Worm (Caenorhabditis elegans) whole organism, young adult: ENCODE results near the gene fem-1.

Source experiments
- B0019.2 ChIP-seq: fragments of 200-800 bp; sonication (Bioruptor generic); conservative IDR thresholded peaks from 2 replicates; pipeline ENCODE4 v1.3.6; 2022; ENCODE audit warnings: missing genetic modification reagents, missing genetic modification characterization, missing compliant biosample characterization
- B0035.1 ChIP-seq: sonication (generic microtip); optimal IDR thresholded peaks from 2 replicates; lab custom pipeline; 2016; ENCODE audit warnings: missing genetic modification characterization, mild to moderate bottlenecking, missing compliant biosample characterization, missing genotype, missing genetic modification reagents
- B0336.3 ChIP-seq: fragments of 200-800 bp; sonication (Bioruptor generic); IDR thresholded peaks from 2 replicates; pipeline ENCODE4 v1.3.6; 2022; ENCODE audit warnings: missing genetic modification characterization, missing compliant biosample characterization
- C06A6.2 ChIP-seq: fragments of 200-800 bp; sonication (Bioruptor generic); conservative IDR thresholded peaks from 2 replicates; pipeline ENCODE4 v1.3.6; 2022; ENCODE audit warnings: missing genetic modification characterization, missing compliant biosample characterization
- F22D6.2 ChIP-seq: sonication (generic microtip); optimal IDR thresholded peaks from 2 replicates; lab custom pipeline; 2016; ENCODE audit warnings: mild to moderate bottlenecking, missing genetic modification characterization, missing compliant biosample characterization
- F33H1.4 ChIP-seq: fragments of 200-800 bp; sonication (Bioruptor generic); IDR thresholded peaks from 2 replicates; pipeline ENCODE4 v1.3.6; 2022; ENCODE audit warnings: missing genetic modification reagents, missing genetic modification characterization, missing compliant biosample characterization
- F37B4.10 ChIP-seq: fragments of 200-800 bp; sonication (Bioruptor generic); IDR thresholded peaks from 2 replicates; pipeline ENCODE4 v1.3.6; 2022; ENCODE audit warnings: missing genetic modification characterization, missing compliant biosample characterization
- T07F8.4 ChIP-seq: sonication (generic microtip); optimal IDR thresholded peaks from 2 replicates; lab custom pipeline; 2016; ENCODE audit warnings: mild to moderate bottlenecking, missing genetic modification characterization, moderate library complexity, missing compliant biosample characterization
- Y53G8AR.9 ChIP-seq: fragments of 200-800 bp; sonication (Bioruptor generic); conservative IDR thresholded peaks from 2 replicates; pipeline ENCODE4 v1.3.6; 2022; ENCODE audit warnings: missing genetic modification reagents, missing genetic modification characterization, missing compliant biosample characterization
- Y67H2A.10 ChIP-seq: fragments of 200-800 bp; sonication (Bioruptor generic); conservative IDR thresholded peaks from 2 replicates; pipeline ENCODE4 v1.3.6; 2022; ENCODE audit warnings: missing genetic modification reagents, missing genetic modification characterization, missing compliant biosample characterization
- ZK185.1 ChIP-seq: sonication (generic microtip); optimal IDR thresholded peaks from 2 replicates; lab custom pipeline; 2016; ENCODE audit warnings: mild to moderate bottlenecking, missing genetic modification characterization, missing compliant biosample characterization; ENCODE audit not compliant: poor library complexity, severe bottlenecking
- akir-1 ChIP-seq: fragments of 200-800 bp; sonication (Bioruptor generic); optimal IDR thresholded peaks from 2 replicates; lab custom pipeline; 2018; ENCODE audit warnings: mild to moderate bottlenecking, missing genetic modification characterization, moderate library complexity, missing compliant biosample characterization
- aptf-2 ChIP-seq: fragments of 200-800 bp; sonication (Bioruptor generic); conservative IDR thresholded peaks from 2 replicates; pipeline ENCODE4 v1.3.6; 2022; ENCODE audit warnings: missing genetic modification reagents, missing genetic modification characterization, missing compliant biosample characterization
- atf-7 ChIP-seq: sonication (generic microtip); optimal IDR thresholded peaks from 2 replicates; lab custom pipeline; 2017; ENCODE audit warnings: mild to moderate bottlenecking, missing genetic modification characterization, missing compliant biosample characterization
- attf-6 ChIP-seq: fragments of 200-800 bp; sonication (Bioruptor generic); IDR thresholded peaks from 2 replicates; pipeline ENCODE4 v1.3.6; 2022; ENCODE audit warnings: missing genetic modification reagents, missing genetic modification characterization, missing compliant biosample characterization
- ceh-100 ChIP-seq: fragments of 200-800 bp; sonication (Bioruptor generic); IDR thresholded peaks from 2 replicates; pipeline ENCODE4 v1.3.6; 2022; ENCODE audit warnings: missing genetic modification reagents, missing genetic modification characterization, missing compliant biosample characterization
- ceh-58 ChIP-seq: fragments of 200-800 bp; sonication (Bioruptor generic); IDR thresholded peaks from 2 replicates; pipeline ENCODE4 v1.3.6; 2022; ENCODE audit warnings: missing genetic modification characterization, missing compliant biosample characterization
- ceh-91 ChIP-seq: fragments of 200-800 bp; sonication (Bioruptor generic); IDR thresholded peaks from 2 replicates; pipeline ENCODE4 v1.3.6; 2022; ENCODE audit warnings: missing genetic modification reagents, missing genetic modification characterization, missing compliant biosample characterization
- dox-1 ChIP-seq: fragments of 200-800 bp; sonication (Bioruptor generic); IDR thresholded peaks from 2 replicates; pipeline ENCODE4 v1.3.6; 2022; ENCODE audit warnings: missing genetic modification reagents, missing genetic modification characterization, missing compliant biosample characterization
- ets-4 ChIP-seq: fragments of 200-800 bp; sonication (Bioruptor generic); optimal IDR thresholded peaks from 2 replicates; lab custom pipeline; 2018; ENCODE audit warnings: mild to moderate bottlenecking, missing genetic modification characterization, missing compliant biosample characterization
- fkh-3 ChIP-seq: sonication (generic microtip); optimal IDR thresholded peaks from 2 replicates; lab custom pipeline; 2016; ENCODE audit warnings: mild to moderate bottlenecking, missing genetic modification characterization, missing compliant biosample characterization
- gei-17 ChIP-seq: fragments of 200-800 bp; sonication (Bioruptor generic); optimal IDR thresholded peaks from 2 replicates; lab custom pipeline; 2018; ENCODE audit warnings: mild to moderate bottlenecking, missing genetic modification characterization, missing compliant biosample characterization
- let-607 ChIP-seq, 2 experiments: fragments of 200-800 bp in 1 of 2; sonication (Bioruptor generic) in 1 of 2; sonication (generic microtip) in 1 of 2; optimal IDR thresholded peaks; 2 replicates each; lab custom pipeline; 2016 to 2018; ENCODE audit warnings: mild to moderate bottlenecking in 2 of 2, missing compliant biosample characterization in 2 of 2, missing genetic modification characterization in 2 of 2, moderate library complexity in 2 of 2, missing genotype in 1 of 2
- lin-26 ChIP-seq: fragments of 200-800 bp; sonication (Bioruptor generic); IDR thresholded peaks from 2 replicates; pipeline ENCODE4 v1.3.6; 2022; ENCODE audit warnings: missing genetic modification reagents, missing genetic modification characterization, missing compliant biosample characterization
- lin-35 ChIP-seq, 3 experiments: fragments of 150-350 bp in 2 of 3; sonication (generic microtip) in 1 of 3; optimal IDR thresholded peaks; 2 replicates each; lab custom pipeline; 2014 to 2018; ENCODE audit warnings: missing biosample characterization in 3 of 3, missing genetic modification characterization in 3 of 3, missing genetic modification reagents in 3 of 3
- lin-40 ChIP-seq: sonication (generic microtip); optimal IDR thresholded peaks from 2 replicates; lab custom pipeline; 2016; ENCODE audit warnings: missing genetic modification characterization, mild to moderate bottlenecking, missing compliant biosample characterization, missing genotype, missing genetic modification reagents
- lir-1 ChIP-seq: fragments of 200-800 bp; sonication (Bioruptor generic); conservative IDR thresholded peaks from 2 replicates; pipeline ENCODE4 v1.3.6; 2022; ENCODE audit warnings: missing genetic modification reagents, missing genetic modification characterization, missing compliant biosample characterization
- lsy-27 ChIP-seq: sonication (generic microtip); optimal IDR thresholded peaks from 2 replicates; lab custom pipeline; 2017; ENCODE audit warnings: missing genetic modification characterization, mild to moderate bottlenecking, missing compliant biosample characterization, antibody characterized with exemption, missing genotype, borderline replicate concordance; ENCODE audit not compliant: insufficient read depth
- madf-10 ChIP-seq: sonication (generic microtip); optimal IDR thresholded peaks from 2 replicates; lab custom pipeline; 2016; ENCODE audit warnings: mild to moderate bottlenecking, missing genetic modification characterization, missing compliant biosample characterization
- madf-8 ChIP-seq: fragments of 200-800 bp; sonication (Bioruptor generic); conservative IDR thresholded peaks from 2 replicates; pipeline ENCODE4 v1.3.6; 2022; ENCODE audit warnings: missing genetic modification reagents, missing genetic modification characterization, missing compliant biosample characterization
- nfya-1 ChIP-seq: sonication (generic microtip); optimal IDR thresholded peaks from 2 replicates; lab custom pipeline; 2017; ENCODE audit warnings: antibody characterized with exemption, missing compliant biosample characterization, missing genetic modification characterization, borderline replicate concordance; ENCODE audit not compliant: insufficient read depth
- nhr-179 ChIP-seq: sonication (generic microtip); optimal IDR thresholded peaks from 2 replicates; lab custom pipeline; 2016; ENCODE audit warnings: mild to moderate bottlenecking, missing genetic modification characterization, missing compliant biosample characterization
- pbrm-1 ChIP-seq: fragments of 200-800 bp; sonication (Bioruptor generic); IDR thresholded peaks from 2 replicates; pipeline ENCODE4 v1.3.6; 2022; ENCODE audit warnings: missing genetic modification reagents, missing genetic modification characterization, missing compliant biosample characterization
- pha-4 ChIP-seq: fragments of 150-350 bp; sonication (generic microtip); optimal IDR thresholded peaks from 2 replicates; lab custom pipeline; 2014; ENCODE audit warnings: missing biosample characterization, missing genetic modification reagents, missing genetic modification characterization
- repo-1 ChIP-seq: sonication (generic microtip); optimal IDR thresholded peaks from 2 replicates; lab custom pipeline; 2017; ENCODE audit warnings: mild to moderate bottlenecking, missing genetic modification characterization, missing compliant biosample characterization
- rpc-1 ChIP-seq, 2 experiments: fragments of 150-350 bp in 1 of 2; sonication (generic microtip) in 1 of 2; optimal IDR thresholded peaks; 2 replicates each; lab custom pipeline; 2014 to 2018; ENCODE audit warnings: missing biosample characterization in 1 of 2, missing genetic modification characterization in 1 of 2, missing genetic modification reagents in 1 of 2, missing genotype in 1 of 2
- snpc-1.1 ChIP-seq: sonication (generic microtip); optimal IDR thresholded peaks from 2 replicates; lab custom pipeline; 2017; ENCODE audit warnings: missing genetic modification characterization, mild to moderate bottlenecking, missing compliant biosample characterization, antibody characterized with exemption, moderate library complexity, missing genotype, missing genetic modification reagents; ENCODE audit not compliant: insufficient read depth
- snpc-4 ChIP-seq, 5 experiments: fragments of 150-350 bp in 1 of 5; sonication (generic microtip) in 4 of 5; optimal IDR thresholded peaks; 2 replicates each; lab custom pipeline; 2014 to 2018; ENCODE audit warnings: missing genetic modification characterization in 5 of 5, missing biosample characterization in 3 of 5, antibody characterized with exemption in 2 of 5, mild to moderate bottlenecking in 2 of 5, missing compliant biosample characterization in 2 of 5, missing genotype in 2 of 5, moderate library complexity in 2 of 5, missing genetic modification reagents in 1 of 5
- sptf-2 ChIP-seq: fragments of 200-800 bp; sonication (Bioruptor generic); optimal IDR thresholded peaks from 2 replicates; lab custom pipeline; 2018; ENCODE audit warnings: mild to moderate bottlenecking, missing genetic modification characterization, missing compliant biosample characterization
- tbx-9 ChIP-seq: sonication (generic microtip); optimal IDR thresholded peaks from 2 replicates; lab custom pipeline; 2016; ENCODE audit warnings: borderline replicate concordance, missing genetic modification characterization, inconsistent platforms, missing compliant biosample characterization
- tlf-1 ChIP-seq: fragments of 200-800 bp; sonication (Bioruptor generic); optimal IDR thresholded peaks from 2 replicates; lab custom pipeline; 2018; ENCODE audit warnings: mild to moderate bottlenecking, missing genetic modification characterization, missing compliant biosample characterization
- ztf-22 ChIP-seq: fragments of 200-800 bp; sonication (Bioruptor generic); optimal IDR thresholded peaks from 2 replicates; lab custom pipeline; 2018; ENCODE audit warnings: mild to moderate bottlenecking, missing genetic modification characterization, moderate library complexity, missing compliant biosample characterization
- ztf-25 ChIP-seq: fragments of 200-800 bp; sonication (Bioruptor generic); IDR thresholded peaks from 2 replicates; pipeline ENCODE4 v1.3.6; 2022; ENCODE audit warnings: missing genetic modification reagents, missing genetic modification characterization, missing compliant biosample characterization
- ztf-26 ChIP-seq: sonication (generic microtip); optimal IDR thresholded peaks from 2 replicates; lab custom pipeline; 2017; ENCODE audit warnings: missing genetic modification characterization, missing compliant biosample characterization
- ztf-3 ChIP-seq: fragments of 200-800 bp; sonication (Bioruptor generic); optimal IDR thresholded peaks from 2 replicates; lab custom pipeline; 2018; ENCODE audit warnings: mild to moderate bottlenecking, missing genetic modification characterization, missing compliant biosample characterization
- ztf-6 ChIP-seq: fragments of 200-800 bp; sonication (Bioruptor generic); IDR thresholded peaks from 2 replicates; pipeline ENCODE4 v1.3.6; 2022; ENCODE audit warnings: missing genetic modification reagents, missing genetic modification characterization, missing compliant biosample characterization

The fem-1 gene

ce11 chrIV:5544609-5545214 lies 7.0 kb upstream of the fem-1 start, which contains the start of gene cec-6 (continued):
- TF ChIP-seq F22D6.2 (no peak), nhr-179 (tag; lab: Kevin White, UChicago) (no peak), lin-40 (tag; lab: Kevin White, UChicago) (no peak), ztf-22 (GFP tag; lab: Kevin White, UChicago) (no peak), lin-35 (GFP tag; optimal IDR thresholded peaks at IDR 0.05; lab: Kevin White, UChicago) (no peak), B0336.3 (GFP tag; lab: Robert Waterston, UW) (peak; percentile 45; the same call in 1 of the 2 replicates), Y53G8AR.9 (GFP tag; lab: Robert Waterston, UW) (no peak), ceh-100 (GFP tag; lab: Robert Waterston, UW) (no peak), F33H1.4 (GFP tag; lab: Robert Waterston, UW) (no peak), ets-4 (GFP tag; lab: Kevin White, UChicago) (no peak), aptf-2 (GFP tag; lab: Robert Waterston, UW) (no peak), lsy-27 (tag; lab: Kevin White, UChicago) (no peak), F37B4.10 (GFP tag; lab: Robert Waterston, UW) (no peak), snpc-4 (GFP tag; optimal IDR thresholded peaks at IDR 0.05; lab: Kevin White, UChicago) (peak; percentile 68), snpc-4 (tag; optimal IDR thresholded peaks at IDR 0.05; lab: Kevin White, UChicago) (peak in 1 of 4 experiments; percentile 81), tlf-1 (GFP tag; lab: Kevin White, UChicago) (peak; percentile 24), attf-6 (no peak), atf-7 (peak; percentile 46), ZK185.1 (tag; lab: Kevin White, UChicago) (no peak), dox-1 (GFP tag; lab: Robert Waterston, UW) (no peak), Y67H2A.10 (GFP tag; lab: Robert Waterston, UW) (no peak), B0035.1 (tag; lab: Kevin White, UChicago) (no peak), madf-8 (GFP tag; lab: Robert Waterston, UW) (no peak), nfya-1 (tag; lab: Kevin White, UChicago) (no peak), ztf-6 (no peak), ztf-3 (GFP tag; lab: Kevin White, UChicago) (no peak), fkh-3 (tag; lab: Kevin White, UChicago) (no peak), akir-1 (GFP tag; lab: Kevin White, UChicago) (no peak), C06A6.2 (GFP tag; lab: Robert Waterston, UW) (no peak), tbx-9 (tag; lab: Kevin White, UChicago) (no peak), ceh-91 (GFP tag; lab: Robert Waterston, UW) (no peak), ztf-25 (GFP tag; lab: Robert Waterston, UW) (no peak), lin-26 (GFP tag; lab: Robert Waterston, UW) (no peak), gei-17 (GFP tag; lab: Kevin White, UChicago) (no peak)

ce11 chrIV:5541285-5541684 lies 3.5 kb upstream of the fem-1 start, which contains the start of gene tebp-2:
TSS of gene tebp-2 (plus strand) at chrIV:5541627.
- TF ChIP-seq let-607 (tag; optimal IDR thresholded peaks at IDR 0.05; lab: Kevin White, UChicago) (no peak), rpc-1 (optimal IDR thresholded peaks at IDR 0.05; lab: Kevin White, UChicago) (no peak), rpc-1 (tag; optimal IDR thresholded peaks at IDR 0.05; lab: Kevin White, UChicago) (no peak), T07F8.4 (tag; lab: Kevin White, UChicago) (no peak), pbrm-1 (GFP tag; lab: Robert Waterston, UW) (no peak), pha-4 (tag; lab: Kevin White, UChicago) (no peak), repo-1 (peak; percentile 60), B0019.2 (peak; percentile 64; the same call in 1 of the 2 replicates), lir-1 (GFP tag; lab: Robert Waterston, UW) (no peak), sptf-2 (GFP tag; lab: Kevin White, UChicago) (no peak), ztf-26 (tag; lab: Kevin White, UChicago) (no peak), snpc-1.1 (tag; lab: Kevin White, UChicago) (peak; percentile 42), F37B4.10 (GFP tag; lab: Robert Waterston, UW) (no peak), ceh-58 (GFP tag; lab: Robert Waterston, UW) (no peak), madf-10 (tag; lab: Kevin White, UChicago) (no peak)
